Fruit fly (Drosophila melanogaster): ENCODE results near the gene koko.
A peak's percentile ranks its signal among the peaks of the same experiment; 100 is the strongest.

Gene koko

DNA sequence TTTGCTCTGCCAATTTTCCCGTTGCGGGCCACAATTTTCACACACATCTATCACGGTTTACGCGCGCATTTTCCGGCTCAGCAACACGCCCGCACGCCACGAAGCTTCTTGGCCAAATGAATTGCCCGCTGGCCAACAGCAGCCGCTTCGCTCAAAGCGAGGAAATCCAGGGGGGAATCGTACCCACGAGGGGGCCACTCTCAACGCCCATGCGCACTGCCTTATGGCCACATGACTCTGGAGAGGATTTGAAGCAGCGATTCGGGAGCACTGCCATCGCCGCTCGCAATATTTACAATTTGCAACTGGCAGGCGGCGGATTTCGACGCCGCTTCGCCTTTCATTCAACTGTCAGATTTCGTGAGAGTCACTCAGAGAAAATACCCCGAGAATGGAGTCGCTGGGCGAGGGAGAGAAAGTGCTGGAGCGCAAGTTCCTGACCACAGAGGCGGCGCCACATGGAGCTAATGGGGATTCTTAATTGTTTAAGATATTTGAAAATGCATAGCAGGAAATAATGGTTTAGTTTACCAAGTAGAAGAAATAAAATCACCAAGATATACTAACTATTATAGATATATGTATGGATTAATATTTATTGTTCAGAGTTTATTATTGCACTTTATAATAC is 42.1 kb upstream of the koko start, which contains the start of gene CG15803 (continued):
- TF ChIP-seq Xrp1 (GFP tag; IDR thresholded peaks at IDR 0.05) (no peak), Hand (GFP tag; optimal IDR thresholded peaks at IDR 0.05) (no peak), CG12744 (GFP tag; optimal IDR thresholded peaks at IDR 0.05) (no peak), Hmr (GFP tag; optimal IDR thresholded peaks at IDR 0.05) (peak; percentile 25), bab2 (GFP tag; optimal IDR thresholded peaks at IDR 0.05) (no peak), pzg (GFP tag; optimal IDR thresholded peaks at IDR 0.05) (no peak), CG14014 (GFP tag; IDR thresholded peaks at IDR 0.05) (no peak), CG6683 (GFP tag; optimal IDR thresholded peaks at IDR 0.05) (no peak), ind (GFP tag; optimal IDR thresholded peaks at IDR 0.05) (no peak), CG14860 (GFP tag; IDR thresholded peaks at IDR 0.05; ENCODE audit: partially characterized antibody) (no peak), sim (GFP tag; IDR thresholded peaks at IDR 0.05) (no peak), z (GFP tag; IDR thresholded peaks at IDR 0.05) (peak; percentile 59; the same call in 1 of the 3 replicates), Drgx (GFP tag; IDR thresholded peaks at IDR 0.05) (no peak), stc (GFP tag; IDR thresholded peaks at IDR 0.05) (no peak; the same call in 1 of the 2 replicates), Jarid2 (GFP tag; optimal IDR thresholded peaks at IDR 0.05) (peak; percentile 47), sna (GFP tag; IDR thresholded peaks at IDR 0.05; ENCODE audit: partially characterized antibody) (0 out of 2 replicates have a peak, but pooled peaks have one; percentile 24), CG2129 (GFP tag; IDR thresholded peaks at IDR 0.05; ENCODE audit: partially characterized antibody) (no peak), eve (GFP tag; optimal IDR thresholded peaks at IDR 0.05) (no peak), Bgb (GFP tag; IDR thresholded peaks at IDR 0.05; ENCODE audit: partially characterized antibody) (0 out of 2 replicates have a peak, but pooled peaks have one; percentile 19), tna (GFP tag; IDR thresholded peaks at IDR 0.05; ENCODE audit: partially characterized antibody) (no peak), chinmo (GFP tag; IDR thresholded peaks at IDR 0.05; ENCODE audit: partially characterized antibody) (peak; percentile 51; the same call in 1 of the 4 replicates), CG10431 (GFP tag; optimal IDR thresholded peaks at IDR 0.05) (no peak), CG2202 (tag; optimal IDR thresholded peaks at IDR 0.05) (no peak), CG14965 (GFP tag; optimal IDR thresholded peaks at IDR 0.05; ENCODE audit: borderline replicate concordance) (no peak), CG8924 (tag; optimal IDR thresholded peaks at IDR 0.05) (no peak), D (optimal IDR thresholded peaks at IDR 0.05) (no peak), D (GFP tag; optimal IDR thresholded peaks at IDR 0.05) (no peak), CG16815 (GFP tag; optimal IDR thresholded peaks at IDR 0.05) (no peak), Tbp (GFP tag; optimal IDR thresholded peaks at IDR 0.05) (no peak), unc-4 (GFP tag; IDR thresholded peaks at IDR 0.05; ENCODE audit: partially characterized antibody) (0 out of 2 replicates have a peak, but pooled peaks have one; percentile 15), CG17359 (tag; optimal IDR thresholded peaks at IDR 0.05) (no peak), CG7963 (GFP tag; IDR thresholded peaks at IDR 0.05; ENCODE audit: partially characterized antibody) (no peak), usp (GFP tag; optimal IDR thresholded peaks at IDR 0.05) (no peak), CG1832 (GFP tag; optimal IDR thresholded peaks at IDR 0.05) (no peak), da (GFP tag; optimal IDR thresholded peaks at IDR 0.05) (no peak), hb (GFP tag; IDR thresholded peaks at IDR 0.05; ENCODE audit: partially characterized antibody) (no peak), grau (tag; optimal IDR thresholded peaks at IDR 0.05) (peak; percentile 8), corto (GFP tag; optimal IDR thresholded peaks at IDR 0.05) (no peak), CG31365 (tag; optimal IDR thresholded peaks at IDR 0.05) (no peak), ewg (GFP tag; optimal IDR thresholded peaks at IDR 0.05) (peak; percentile 89), Adf1 (GFP tag; IDR thresholded peaks at IDR 0.05) (peak; percentile 47; the same call in 1 of the 2 replicates), pho (GFP tag; optimal IDR thresholded peaks at IDR 0.05) (no peak), maf-S (GFP tag; optimal IDR thresholded peaks at IDR 0.05) (no peak), lbe (GFP tag; optimal IDR thresholded peaks at IDR 0.05) (no peak), CG17361 (GFP tag; IDR thresholded peaks at IDR 0.05) (no peak), Camta (GFP tag; optimal IDR thresholded peaks at IDR 0.05) (no peak), Ravus (GFP tag; IDR thresholded peaks at IDR 0.05) (no peak), p53 (GFP tag; optimal IDR thresholded peaks at IDR 0.05) (no peak), CG7372 (GFP tag; IDR thresholded peaks at IDR 0.05) (no peak), C15 (GFP tag; IDR thresholded peaks at IDR 0.05) (no peak)
